Worm (Caenorhabditis elegans): ENCODE measurements around the gene F28C1.1.

DNA sequence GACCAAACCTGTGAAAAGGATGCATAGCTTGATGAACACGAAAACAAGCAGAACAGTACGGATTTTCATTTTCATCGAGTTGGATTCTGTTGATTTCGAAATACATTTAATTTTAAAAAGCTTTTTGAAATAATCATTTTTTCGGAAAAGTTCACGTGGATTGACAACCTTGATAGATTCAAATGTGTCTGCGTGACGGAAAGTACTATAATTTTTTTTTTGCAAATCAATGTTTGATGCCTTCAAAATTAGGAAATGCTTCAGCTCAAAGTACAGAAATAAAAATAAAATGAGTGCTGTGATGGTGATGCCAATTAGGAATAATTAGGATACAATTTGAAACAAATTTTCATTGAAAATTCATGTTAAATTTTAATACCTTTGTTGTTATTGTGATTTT lies 29.8 kb upstream of the F28C1.1 start, which contains the start of gene C54D10.4:
- no peak for TF ChIP-seq flt-1 (GFP tag; IDR thresholded peaks at IDR 0.05)
- TF ChIP-seq ref-1 (GFP tag; conservative IDR thresholded peaks at IDR 0.05), result no peak
- no peak for TF ChIP-seq T22C8.4 (GFP tag; IDR thresholded peaks at IDR 0.05)

All from whole organism, midembryonic.